Fruit fly (Drosophila melanogaster): ENCODE measurements around the gene CG13712.

CG13712 gene

DNA sequence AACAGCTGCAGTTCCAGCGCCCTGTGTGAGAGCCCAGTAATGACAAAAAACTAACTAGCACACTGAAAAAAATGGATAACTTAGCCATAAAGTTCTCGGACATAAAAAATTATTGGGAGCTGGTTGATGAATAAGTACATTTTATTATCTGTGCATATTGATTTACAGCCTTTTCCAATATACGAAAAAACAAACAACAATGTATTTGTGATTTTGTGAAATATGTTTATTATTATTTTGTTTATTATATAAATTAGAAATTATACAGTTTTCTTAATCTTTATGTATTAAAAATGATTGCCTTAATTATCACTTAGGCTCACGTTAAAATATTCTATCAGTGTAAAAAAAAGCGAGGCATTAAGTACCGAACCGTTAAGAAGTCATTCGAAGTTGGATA is 17.9 kb downstream of the CG13712 start (continued):
- TF ChIP-seq fd59A (GFP tag; optimal IDR thresholded peaks at IDR 0.05), result peak; percentile 36
- TF ChIP-seq CG9139 (GFP tag; optimal IDR thresholded peaks at IDR 0.05), result no peak
- TF ChIP-seq CG6854 (GFP tag; optimal IDR thresholded peaks at IDR 0.05), result no peak
- TF ChIP-seq CG15336 (GFP tag; IDR thresholded peaks at IDR 0.05), result peak; percentile 77
- TF ChIP-seq Ets96B (tag; optimal IDR thresholded peaks at IDR 0.05), result peak; percentile 55
- TF ChIP-seq CG4318 (GFP tag; optimal IDR thresholded peaks at IDR 0.05), result peak; percentile 51
- peak; percentile 33 for TF ChIP-seq CG6808 (GFP tag; optimal IDR thresholded peaks at IDR 0.05)
- peak in 1 of 2 experiments; percentile 61 for TF ChIP-seq salr (GFP tag; optimal IDR thresholded peaks at IDR 0.05)
- TF ChIP-seq achi (GFP tag; optimal IDR thresholded peaks at IDR 0.05), result peak; percentile 61
- TF ChIP-seq Sox14 (GFP tag; optimal IDR thresholded peaks at IDR 0.05), result no peak
- no peak for TF ChIP-seq Smox (GFP tag; optimal IDR thresholded peaks at IDR 0.05)
- TF ChIP-seq topi (GFP tag; optimal IDR thresholded peaks at IDR 0.05), result no peak
- TF ChIP-seq Lpt (GFP tag; optimal IDR thresholded peaks at IDR 0.05), result no peak
- no peak for TF ChIP-seq vri (GFP tag; optimal IDR thresholded peaks at IDR 0.05)
- TF ChIP-seq CG11902 (GFP tag; optimal IDR thresholded peaks at IDR 0.05), result no peak
- no peak for TF ChIP-seq eg (GFP tag; IDR thresholded peaks at IDR 0.05)
- TF ChIP-seq Gug (GFP tag; IDR thresholded peaks at IDR 0.05), result no peak
- no peak for TF ChIP-seq CG31627 (GFP tag; optimal IDR thresholded peaks at IDR 0.05)

DNA sequence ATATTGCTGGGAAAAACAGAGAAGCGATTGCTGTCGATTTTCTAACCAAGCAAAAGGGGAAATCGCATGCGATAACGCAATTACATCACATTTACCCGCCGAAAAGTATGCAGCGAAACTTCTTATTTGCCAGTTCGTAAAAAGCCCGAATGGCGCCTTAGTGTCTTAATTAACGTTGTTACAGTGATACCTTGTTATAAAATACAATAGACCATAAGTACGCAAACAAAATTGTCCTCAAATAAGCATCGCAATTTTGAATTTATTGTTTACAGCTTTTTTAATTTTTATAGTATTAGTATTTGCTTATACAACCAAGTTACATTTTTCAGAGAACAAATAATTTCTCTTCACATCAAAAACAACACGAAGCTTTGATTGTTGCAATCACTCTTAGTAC is 19.0 kb downstream of the CG13712 start:
- TF ChIP-seq acj6 (GFP tag; optimal IDR thresholded peaks at IDR 0.05), result peak; percentile 48
- peak; percentile 41 for TF ChIP-seq lz (GFP tag; optimal IDR thresholded peaks at IDR 0.05)
- TF ChIP-seq net (GFP tag; optimal IDR thresholded peaks at IDR 0.05), result peak; percentile 34
- TF ChIP-seq CG3919 (GFP tag; optimal IDR thresholded peaks at IDR 0.05), result peak; percentile 41
- TF ChIP-seq Lpt (GFP tag; optimal IDR thresholded peaks at IDR 0.05), result peak; percentile 22
- peak; percentile 60 for TF ChIP-seq pdm3 (GFP tag; optimal IDR thresholded peaks at IDR 0.05)
- peak; percentile 5 for TF ChIP-seq CG6792 (GFP tag; optimal IDR thresholded peaks at IDR 0.05)
- no peak for TF ChIP-seq Eip93F (GFP tag; optimal IDR thresholded peaks at IDR 0.05)
- TF ChIP-seq Hr38 (GFP tag; optimal IDR thresholded peaks at IDR 0.05), result no peak
- TF ChIP-seq achi (GFP tag; optimal IDR thresholded peaks at IDR 0.05), result peak; percentile 37
- peak; percentile 65 for TF ChIP-seq CG31627 (GFP tag; optimal IDR thresholded peaks at IDR 0.05)
- TF ChIP-seq ss (GFP tag; optimal IDR thresholded peaks at IDR 0.05), result no peak
- TF ChIP-seq eg (GFP tag; IDR thresholded peaks at IDR 0.05), result peak; percentile 72
- TF ChIP-seq fd59A (GFP tag; optimal IDR thresholded peaks at IDR 0.05), result no peak
- TF ChIP-seq Ets96B (tag; optimal IDR thresholded peaks at IDR 0.05), result peak; percentile 27
- no peak for TF ChIP-seq CG11762 (GFP tag; optimal IDR thresholded peaks at IDR 0.05; ENCODE audit: insufficient read depth)
- no peak for TF ChIP-seq Gug (GFP tag; IDR thresholded peaks at IDR 0.05)
- TF ChIP-seq Hr4 (GFP tag; optimal IDR thresholded peaks at IDR 0.05), result peak; percentile 67
- TF ChIP-seq CG10631 (GFP tag; optimal IDR thresholded peaks at IDR 0.05), result peak; percentile 35
- no peak for TF ChIP-seq CG7368 (GFP tag; optimal IDR thresholded peaks at IDR 0.05)
- peak; percentile 51 for TF ChIP-seq esn (GFP tag; optimal IDR thresholded peaks at IDR 0.05)
- TF ChIP-seq topi (GFP tag; optimal IDR thresholded peaks at IDR 0.05), result no peak
- TF ChIP-seq dsx (GFP tag; optimal IDR thresholded peaks at IDR 0.05; ENCODE audit: poor library complexity, severe bottlenecking), result peak; percentile 17
- TF ChIP-seq Eip78C (GFP tag), result peak; percentile 86
- no peak for TF ChIP-seq Eip75B (GFP tag; optimal IDR thresholded peaks at IDR 0.05)
- TF ChIP-seq CG1621 (tag; optimal IDR thresholded peaks at IDR 0.05), result no peak
- no peak for TF ChIP-seq fd85E (GFP tag; optimal IDR thresholded peaks at IDR 0.05)
- TF ChIP-seq CG11902 (GFP tag; optimal IDR thresholded peaks at IDR 0.05), result no peak
- peak; percentile 63 for TF ChIP-seq CG32006 (GFP tag; optimal IDR thresholded peaks at IDR 0.05)
- TF ChIP-seq CG3032 (tag; optimal IDR thresholded peaks at IDR 0.05), result peak; percentile 35
- TF ChIP-seq CG34406 (GFP tag; optimal IDR thresholded peaks at IDR 0.05), result peak; percentile 13
- peak; percentile 18 for TF ChIP-seq Sox102F (GFP tag; optimal IDR thresholded peaks at IDR 0.05)
- TF ChIP-seq Sox15 (GFP tag; optimal IDR thresholded peaks at IDR 0.05), result no peak
- peak; percentile 43 for TF ChIP-seq CG8632 (GFP tag; optimal IDR thresholded peaks at IDR 0.05)
- no peak for TF ChIP-seq CG6808 (GFP tag; optimal IDR thresholded peaks at IDR 0.05)
- TF ChIP-seq CG6276 (GFP tag; optimal IDR thresholded peaks at IDR 0.05), result peak; percentile 52
- no peak for TF ChIP-seq Blimp-1 (GFP tag; optimal IDR thresholded peaks at IDR 0.05)
- no peak for TF ChIP-seq CG16779 (tag; optimal IDR thresholded peaks at IDR 0.05)
- TF ChIP-seq dac (GFP tag; optimal IDR thresholded peaks at IDR 0.05), result peak; percentile 12
- no peak for TF ChIP-seq CG6854 (GFP tag; optimal IDR thresholded peaks at IDR 0.05)
- TF ChIP-seq vri (GFP tag; optimal IDR thresholded peaks at IDR 0.05), result peak; percentile 7
- no peak for TF ChIP-seq fkh (GFP tag; optimal IDR thresholded peaks at IDR 0.05)
- peak; percentile 53 for TF ChIP-seq Hr39 (GFP tag; optimal IDR thresholded peaks at IDR 0.05)

Data from whole organism, prepupa.